Worm (Caenorhabditis elegans) whole organism, L4 larva: ENCODE measurements around the gene gtl-1.
A peak's percentile ranks its signal among the peaks of the same experiment; 100 is the strongest.
"Not testable (repeated sequence)": the region's sequence is repeated elsewhere in the genome, so short reads cannot be mapped to it uniquely, and the experiment has no call there.

Experiments used
- F37D6.2 ChIP-seq: sonication (generic microtip); optimal IDR thresholded peaks from 2 replicates; lab custom pipeline; 2016; ENCODE audit warnings: mild to moderate bottlenecking, missing genetic modification characterization, missing compliant biosample characterization
- F49E8.2 ChIP-seq: sonication (generic microtip); optimal IDR thresholded peaks from 2 replicates; lab custom pipeline; 2016; ENCODE audit warnings: missing compliant biosample characterization, mild to moderate bottlenecking, missing genetic modification characterization, borderline replicate concordance
- R02D3.7 ChIP-seq: fragments of 150-350 bp; sonication (generic microtip); optimal IDR thresholded peaks from 3 replicates; lab custom pipeline; 2014; ENCODE audit warnings: missing biosample characterization, missing genetic modification characterization
- Y48G9A.11 ChIP-seq: fragments of 200-800 bp; sonication (Bioruptor generic); IDR thresholded peaks from 2 replicates; pipeline ENCODE4 v1.3.6; 2022; ENCODE audit warnings: missing genetic modification reagents, missing genetic modification characterization, missing compliant biosample characterization
- aha-1 ChIP-seq: fragments of 150-350 bp; peaks from one replicate; lab custom pipeline; 2014; ENCODE audit warnings: missing biosample characterization, missing genetic modification characterization
- ceh-32 ChIP-seq: sonication (generic microtip); optimal IDR thresholded peaks from 2 replicates; lab custom pipeline; 2016; ENCODE audit warnings: mild to moderate bottlenecking, missing genetic modification characterization, missing compliant biosample characterization; ENCODE audit not compliant: poor library complexity
- ceh-62 ChIP-seq: sonication (generic microtip); optimal IDR thresholded peaks from 2 replicates; lab custom pipeline; 2017; ENCODE audit warnings: missing biosample characterization, missing genetic modification characterization
- ceh-82 ChIP-seq: sonication (generic microtip); optimal IDR thresholded peaks from 2 replicates; lab custom pipeline; 2017; ENCODE audit warnings: missing biosample characterization, missing genetic modification characterization
- daf-16 ChIP-seq, 3 experiments: sonication (generic microtip); optimal IDR thresholded peaks; 2 replicates each; lab custom pipeline; 2016 to 2017; ENCODE audit warnings: missing genetic modification characterization in 3 of 3, missing genetic modification reagents in 3 of 3, mild to moderate bottlenecking in 2 of 3, missing compliant biosample characterization in 2 of 3, missing biosample characterization in 1 of 3, moderate library complexity in 1 of 3
- dmd-6 ChIP-seq: fragments of 200-800 bp; sonication (Bioruptor generic); IDR thresholded peaks from 2 replicates; pipeline ENCODE4 v1.3.6; 2022; ENCODE audit warnings: missing genetic modification reagents, missing genetic modification characterization, missing compliant biosample characterization
- duxl-1 ChIP-seq: sonication (generic microtip); optimal IDR thresholded peaks from 2 replicates; lab custom pipeline; 2016; ENCODE audit warnings: mild to moderate bottlenecking, missing genetic modification characterization, moderate library complexity, missing compliant biosample characterization; ENCODE audit not compliant: poor library complexity
- dve-1 ChIP-seq: sonication (generic microtip); optimal IDR thresholded peaks from 2 replicates; lab custom pipeline; 2017; ENCODE audit warnings: antibody characterized with exemption, mild to moderate bottlenecking, missing genetic modification characterization, missing compliant biosample characterization; ENCODE audit not compliant: insufficient read depth
- egl-27 ChIP-seq: sonication (generic microtip); optimal IDR thresholded peaks from 3 replicates; lab custom pipeline; 2017; ENCODE audit warnings: missing biosample characterization, missing genetic modification reagents, missing genetic modification characterization
- fkh-10 ChIP-seq: fragments of 150-350 bp; optimal IDR thresholded peaks from 2 replicates; lab custom pipeline; 2014; ENCODE audit warnings: missing biosample characterization, missing genetic modification reagents, missing genetic modification characterization
- hlh-11 ChIP-seq: fragments of 200-800 bp; sonication (Bioruptor generic); optimal IDR thresholded peaks from 2 replicates; lab custom pipeline; 2018; ENCODE audit warnings: mild to moderate bottlenecking, missing genetic modification characterization, missing compliant biosample characterization
- hlh-30 ChIP-seq: sonication (generic microtip); optimal IDR thresholded peaks from 2 replicates; lab custom pipeline; 2017; ENCODE audit warnings: antibody characterized with exemption, mild to moderate bottlenecking, missing genetic modification characterization, missing compliant biosample characterization; ENCODE audit not compliant: insufficient read depth
- jun-1 ChIP-seq: fragments of 150-350 bp; optimal IDR thresholded peaks from 2 replicates; lab custom pipeline; 2014; ENCODE audit warnings: missing biosample characterization, missing genetic modification reagents, missing genetic modification characterization
- lin-1 ChIP-seq: fragments of 200-800 bp; sonication (Bioruptor generic); IDR thresholded peaks from 2 replicates; pipeline ENCODE4 v1.3.6; 2022; ENCODE audit warnings: missing genetic modification reagents, missing genetic modification characterization, missing compliant biosample characterization
- lin-38 ChIP-seq: fragments of 200-800 bp; sonication (Bioruptor generic); IDR thresholded peaks from 2 replicates; pipeline ENCODE4 v1.3.6; 2022; ENCODE audit warnings: missing genetic modification reagents, missing genetic modification characterization, missing compliant biosample characterization
- madf-5 ChIP-seq, 2 experiments: fragments of 200-800 bp; sonication (Bioruptor generic); IDR thresholded peaks; 2 replicates each; pipeline ENCODE4 v1.3.6; 2022; ENCODE audit warnings: missing compliant biosample characterization in 2 of 2, missing genetic modification characterization in 2 of 2
- madf-9 ChIP-seq: fragments of 200-800 bp; sonication (Bioruptor generic); conservative IDR thresholded peaks from 2 replicates; pipeline ENCODE4 v1.3.6; 2022; ENCODE audit warnings: missing genetic modification reagents, missing genetic modification characterization, missing compliant biosample characterization
- mdt-29 ChIP-seq: fragments of 200-800 bp; sonication (Bioruptor generic); IDR thresholded peaks from 2 replicates; pipeline ENCODE4 v1.3.6; 2022; ENCODE audit warnings: missing genetic modification reagents, missing genetic modification characterization, missing compliant biosample characterization
- mep-1 ChIP-seq: fragments of 150-350 bp; sonication (generic microtip); optimal IDR thresholded peaks from 3 replicates; lab custom pipeline; 2014; ENCODE audit warnings: missing biosample characterization, missing genetic modification characterization
- mxl-3 ChIP-seq: fragments of 200-800 bp; sonication (Bioruptor generic); optimal IDR thresholded peaks from 2 replicates; lab custom pipeline; 2018; ENCODE audit warnings: mild to moderate bottlenecking, missing genetic modification characterization, missing compliant biosample characterization
- nhr-237 ChIP-seq: sonication (generic microtip); optimal IDR thresholded peaks from 2 replicates; lab custom pipeline; 2017; ENCODE audit warnings: missing biosample characterization, missing genetic modification characterization
- nhr-28 ChIP-seq: fragments of 150-350 bp; optimal IDR thresholded peaks from 2 replicates; lab custom pipeline; 2014; ENCODE audit warnings: missing biosample characterization, missing genetic modification characterization
- nhr-6 ChIP-seq: fragments of 150-350 bp; optimal IDR thresholded peaks from 2 replicates; lab custom pipeline; 2014; ENCODE audit warnings: missing biosample characterization, missing genetic modification characterization
- nhr-76 ChIP-seq: fragments of 150-350 bp; optimal IDR thresholded peaks from 2 replicates; lab custom pipeline; 2014; ENCODE audit warnings: missing biosample characterization, missing genetic modification characterization
- nhr-77 ChIP-seq: fragments of 150-350 bp; optimal IDR thresholded peaks from 2 replicates; lab custom pipeline; 2014; ENCODE audit warnings: missing biosample characterization, missing genetic modification characterization
- php-3 ChIP-seq: fragments of 200-800 bp; sonication (Bioruptor generic); IDR thresholded peaks from 2 replicates; pipeline ENCODE4 v1.3.6; 2022; ENCODE audit warnings: missing genetic modification reagents, missing genetic modification characterization, missing compliant biosample characterization
- pqm-1 ChIP-seq: sonication (generic microtip); optimal IDR thresholded peaks from 2 replicates; lab custom pipeline; 2017; ENCODE audit warnings: missing biosample characterization, missing genetic modification characterization
- rbr-2 ChIP-seq: sonication (generic microtip); optimal IDR thresholded peaks from 2 replicates; lab custom pipeline; 2016; ENCODE audit warnings: missing genotype, missing genetic modification characterization, missing compliant biosample characterization
- tag-97 ChIP-seq: fragments of 200-800 bp; sonication (Bioruptor generic); IDR thresholded peaks from 2 replicates; pipeline ENCODE4 v1.3.6; 2022; ENCODE audit warnings: missing genetic modification characterization, missing compliant biosample characterization
- tra-1 ChIP-seq: fragments of 200-800 bp; sonication (Bioruptor generic); IDR thresholded peaks from 2 replicates; pipeline ENCODE4 v1.3.6; 2022; ENCODE audit warnings: missing genetic modification reagents, missing genetic modification characterization, missing compliant biosample characterization
- unc-62 ChIP-seq, 3 experiments: fragments of 150-350 bp in 1 of 3; sonication (generic microtip); optimal IDR thresholded peaks in 2 of 3; peaks in 1 of 3; 1 replicate in 1 of 3; 2 replicates in 2 of 3; lab custom pipeline; 2014 to 2017; ENCODE audit warnings: missing biosample characterization in 3 of 3, missing genetic modification characterization in 3 of 3, missing genetic modification reagents in 3 of 3, missing genotype in 1 of 3
- zip-11 ChIP-seq: fragments of 200-800 bp; sonication (Bioruptor generic); IDR thresholded peaks from 2 replicates; pipeline ENCODE4 v1.3.6; 2022; ENCODE audit warnings: missing genetic modification characterization, missing compliant biosample characterization
- ztf-11 ChIP-seq: fragments of 150-350 bp; optimal IDR thresholded peaks from 2 replicates; lab custom pipeline; 2014; ENCODE audit warnings: missing biosample characterization, missing genetic modification characterization

Gene gtl-1

DNA sequence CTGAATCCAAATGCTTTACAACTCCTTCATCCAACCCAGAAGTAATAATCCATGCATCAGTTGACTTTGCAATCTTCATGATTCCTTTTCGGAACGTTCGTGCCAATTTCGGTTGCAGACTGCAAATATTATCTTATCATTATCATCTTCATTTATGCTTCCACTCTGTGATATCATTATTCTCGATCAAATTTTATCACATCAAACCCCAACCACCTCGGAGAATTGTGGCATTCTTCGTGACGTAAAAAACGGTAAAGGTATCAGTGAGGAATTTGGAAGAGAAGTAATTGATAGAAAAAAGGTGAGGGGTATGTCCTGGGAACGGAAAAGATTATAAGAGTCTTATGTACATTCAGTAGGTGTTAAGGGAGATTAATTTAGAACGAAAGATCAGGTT is 1.9 kb downstream of the gtl-1 start:
- TF ChIP-seq ztf-11 (tag; lab: Kevin White, UChicago): no peak
- TF ChIP-seq madf-5 (GFP tag; IDR thresholded peaks at IDR 0.05; lab: Robert Waterston, UW): no peak
- no peak for TF ChIP-seq mxl-3 (GFP tag; lab: Kevin White, UChicago)
- TF ChIP-seq rbr-2 (tag; lab: Kevin White, UChicago): no peak
- TF ChIP-seq lin-38 (GFP tag; lab: Robert Waterston, UW): no peak
- 0 out of 2 replicates have a peak, but pooled peaks have one; percentile 19 for TF ChIP-seq php-3
- no peak for TF ChIP-seq madf-9 (GFP tag; lab: Robert Waterston, UW)
- TF ChIP-seq lin-1: 0 out of 2 replicates have a peak, but pooled peaks have one; percentile 28
- TF ChIP-seq hlh-11 (tag; lab: Kevin White, UChicago): peak; percentile 52
- TF ChIP-seq dve-1 (tag; lab: Kevin White, UChicago): peak; percentile 45
- peak; percentile 42 for TF ChIP-seq nhr-77 (tag; lab: Kevin White, UChicago)
- no peak for TF ChIP-seq mep-1 (tag; lab: Kevin White, UChicago)
- peak; percentile 96 for TF ChIP-seq pqm-1 (tag; lab: Kevin White, UChicago)
- peak; percentile 65 for TF ChIP-seq nhr-28 (tag; lab: Kevin White, UChicago)
- TF ChIP-seq nhr-6 (tag; lab: Kevin White, UChicago): no peak
- TF ChIP-seq daf-16 (GFP tag; optimal IDR thresholded peaks at IDR 0.05; lab: Kevin White, UChicago): no peak
- peak; percentile 48 for TF ChIP-seq daf-16 (tag; optimal IDR thresholded peaks at IDR 0.05; lab: Kevin White, UChicago)
- peak; percentile 86 for TF ChIP-seq dmd-6 (GFP tag; lab: Robert Waterston, UW)
- 0 out of 2 replicates have a peak, but pooled peaks have one; percentile 23 for TF ChIP-seq tra-1

DNA sequence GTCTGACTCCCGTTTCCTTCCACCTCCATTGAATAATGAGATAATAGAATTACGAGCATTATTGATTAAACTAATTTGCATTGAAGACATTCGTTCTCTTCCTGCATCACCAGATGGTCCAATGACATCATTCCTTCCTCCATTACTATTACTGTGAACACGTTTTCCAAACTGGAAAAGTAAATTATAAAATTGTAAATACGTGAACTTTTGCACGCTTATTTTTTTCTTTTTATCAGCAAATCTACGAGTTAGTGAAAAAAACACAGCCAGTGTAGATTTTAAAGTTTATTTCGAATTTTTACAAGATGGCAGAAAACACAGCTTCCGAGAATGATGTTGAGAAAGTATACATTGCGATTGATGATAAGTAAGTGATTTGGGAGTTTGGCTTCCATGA is 5.6 kb downstream of the gtl-1 start, which contains the start of gene C05C12.1:
TSS of gene C05C12.1 (plus strand) at position 301 of the 400 bp plus-strand sequence.
- TF ChIP-seq unc-62 (GFP tag; optimal IDR thresholded peaks at IDR 0.05 in 1 of 2; lab: Kevin White, UChicago): peak in 1 of 2 experiments; percentile 42
- TF ChIP-seq unc-62 (tag; optimal IDR thresholded peaks at IDR 0.05; lab: Kevin White, UChicago): not testable (repeated sequence)

DNA sequence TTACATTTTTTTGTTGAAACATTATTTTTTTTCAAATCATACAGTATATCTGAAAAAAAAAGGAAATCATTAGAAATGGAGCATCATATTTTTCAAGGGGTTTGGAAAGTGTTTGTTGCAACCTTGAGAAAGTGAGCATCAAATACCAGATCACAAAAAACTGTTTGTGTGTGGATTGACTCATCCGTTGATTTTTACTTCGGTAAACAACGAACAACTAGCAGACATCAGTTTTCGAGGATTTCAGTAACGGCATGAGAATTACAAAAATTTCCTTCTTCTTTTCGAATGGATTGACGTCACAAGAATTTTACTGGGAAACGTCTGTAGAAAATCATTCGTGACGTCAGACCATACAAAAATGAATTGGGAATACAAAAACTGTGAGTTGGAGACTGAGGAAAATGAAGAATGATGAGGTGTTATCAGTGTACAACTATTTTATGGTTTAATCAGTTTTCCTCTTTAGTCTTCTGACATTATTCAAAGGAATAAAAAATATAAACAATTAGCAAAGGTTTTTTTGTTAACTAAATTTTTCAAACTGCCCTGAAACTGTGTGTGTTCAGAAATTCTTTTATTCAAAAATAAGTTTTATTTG is 11.2 kb downstream of the gtl-1 start, which contains the start of gene C05C12.4:
TSS of gene C05C12.4 (minus strand) at position 51 of the 601 bp plus-strand sequence.
- TF ChIP-seq nhr-28 (tag; lab: Kevin White, UChicago) (peak; percentile 71), mdt-29 (GFP tag; lab: Robert Waterston, UW) (no peak), nhr-77 (tag; lab: Kevin White, UChicago) (peak; percentile 20), ceh-32 (no peak), hlh-30 (tag; lab: Kevin White, UChicago) (peak; percentile 30), F49E8.2 (tag; lab: Kevin White, UChicago) (no peak), ceh-82 (tag; lab: Kevin White, UChicago) (no peak), egl-27 (tag; lab: Kevin White, UChicago) (no peak), ceh-62 (tag; lab: Kevin White, UChicago) (no peak), jun-1 (tag; lab: Kevin White, UChicago) (no peak), nhr-76 (no peak), dve-1 (tag; lab: Kevin White, UChicago) (peak; percentile 51), nhr-237 (tag; lab: Kevin White, UChicago) (no peak), zip-11 (GFP tag; lab: Robert Waterston, UW) (no peak), rbr-2 (tag; lab: Kevin White, UChicago) (no peak), fkh-10 (GFP tag; lab: Kevin White, UChicago) (no peak), duxl-1 (no peak), php-3 (peak; percentile 46; the same call in 1 of the 2 replicates), F37D6.2 (tag; lab: Kevin White, UChicago) (no peak), Y48G9A.11 (GFP tag; lab: Robert Waterston, UW) (no peak), pqm-1 (tag; lab: Kevin White, UChicago) (peak; percentile 57), daf-16 (GFP tag; optimal IDR thresholded peaks at IDR 0.05; lab: Kevin White, UChicago) (no peak), daf-16 (tag; optimal IDR thresholded peaks at IDR 0.05; lab: Kevin White, UChicago) (peak; percentile 72), aha-1 (tag; lab: Kevin White, UChicago) (peak; percentile 13), R02D3.7 (no peak), tag-97 (no peak)
